Worm (Caenorhabditis elegans) whole organism, L4 larva: ENCODE results near the gene Y57G11C.5.

Source experiments
- D1046.2 ChIP-seq: fragments of 200-800 bp; sonication (Bioruptor generic); IDR thresholded peaks from 2 replicates; pipeline ENCODE4 v1.3.6; 2022; ENCODE audit warnings: missing genetic modification characterization, missing compliant biosample characterization
- F37D6.2 ChIP-seq: sonication (generic microtip); optimal IDR thresholded peaks from 2 replicates; lab custom pipeline; 2016; ENCODE audit warnings: mild to moderate bottlenecking, missing genetic modification characterization, missing compliant biosample characterization
- F49E8.2 ChIP-seq: sonication (generic microtip); optimal IDR thresholded peaks from 2 replicates; lab custom pipeline; 2016; ENCODE audit warnings: missing compliant biosample characterization, mild to moderate bottlenecking, missing genetic modification characterization, borderline replicate concordance
- Y5F2A.4 ChIP-seq: fragments of 200-800 bp; sonication (Bioruptor generic); optimal IDR thresholded peaks from 2 replicates; lab custom pipeline; 2018; ENCODE audit warnings: mild to moderate bottlenecking, missing genetic modification characterization, missing compliant biosample characterization
- aha-1 ChIP-seq: fragments of 150-350 bp; peaks from one replicate; lab custom pipeline; 2014; ENCODE audit warnings: missing biosample characterization, missing genetic modification characterization
- attf-4 ChIP-seq: sonication (generic microtip); optimal IDR thresholded peaks from 3 replicates; lab custom pipeline; 2017; ENCODE audit warnings: missing biosample characterization, missing genetic modification characterization
- ctbp-1 ChIP-seq: fragments of 200-800 bp; sonication (Bioruptor generic); IDR thresholded peaks from 2 replicates; pipeline ENCODE4 v1.3.6; 2022; ENCODE audit warnings: missing genetic modification reagents, missing genetic modification characterization, missing compliant biosample characterization
- daf-19 ChIP-seq: fragments of 200-800 bp; sonication (Bioruptor generic); conservative IDR thresholded peaks from 2 replicates; pipeline ENCODE4 v1.3.6; 2022; ENCODE audit warnings: missing genetic modification characterization, missing compliant biosample characterization
- gei-8 ChIP-seq: fragments of 200-800 bp; sonication (Bioruptor generic); optimal IDR thresholded peaks from 2 replicates; lab custom pipeline; 2018; ENCODE audit warnings: mild to moderate bottlenecking, missing genetic modification characterization, missing compliant biosample characterization
- hif-1 ChIP-seq, 2 experiments: sonication (generic microtip); optimal IDR thresholded peaks; 2 replicates each; lab custom pipeline; 2016 to 2017; ENCODE audit warnings: missing compliant biosample characterization in 2 of 2, missing genetic modification characterization in 2 of 2, missing genetic modification reagents in 2 of 2, missing genotype in 2 of 2, mild to moderate bottlenecking in 1 of 2
- hlh-11 ChIP-seq: fragments of 200-800 bp; sonication (Bioruptor generic); optimal IDR thresholded peaks from 2 replicates; lab custom pipeline; 2018; ENCODE audit warnings: mild to moderate bottlenecking, missing genetic modification characterization, missing compliant biosample characterization
- hlh-30 ChIP-seq: sonication (generic microtip); optimal IDR thresholded peaks from 2 replicates; lab custom pipeline; 2017; ENCODE audit warnings: antibody characterized with exemption, mild to moderate bottlenecking, missing genetic modification characterization, missing compliant biosample characterization; ENCODE audit not compliant: insufficient read depth
- hmg-1.1 ChIP-seq: fragments of 200-800 bp; sonication (Bioruptor generic); IDR thresholded peaks from 2 replicates; pipeline ENCODE4 v1.3.6; 2022; ENCODE audit warnings: missing genetic modification reagents, missing genetic modification characterization, missing compliant biosample characterization
- lim-7 ChIP-seq: fragments of 200-800 bp; sonication (Bioruptor generic); IDR thresholded peaks from 2 replicates; pipeline ENCODE4 v1.3.6; 2022; ENCODE audit warnings: missing genetic modification characterization, missing compliant biosample characterization
- lin-29 ChIP-seq: fragments of 200-800 bp; sonication (Bioruptor generic); IDR thresholded peaks from 2 replicates; pipeline ENCODE4 v1.3.6; 2022; ENCODE audit warnings: missing genetic modification reagents, missing genetic modification characterization, missing compliant biosample characterization
- lin-38 ChIP-seq: fragments of 200-800 bp; sonication (Bioruptor generic); IDR thresholded peaks from 2 replicates; pipeline ENCODE4 v1.3.6; 2022; ENCODE audit warnings: missing genetic modification reagents, missing genetic modification characterization, missing compliant biosample characterization
- madf-5 ChIP-seq, 2 experiments: fragments of 200-800 bp; sonication (Bioruptor generic); IDR thresholded peaks; 2 replicates each; pipeline ENCODE4 v1.3.6; 2022; ENCODE audit warnings: missing compliant biosample characterization in 2 of 2, missing genetic modification characterization in 2 of 2
- mxl-3 ChIP-seq: fragments of 200-800 bp; sonication (Bioruptor generic); optimal IDR thresholded peaks from 2 replicates; lab custom pipeline; 2018; ENCODE audit warnings: mild to moderate bottlenecking, missing genetic modification characterization, missing compliant biosample characterization
- nhr-10 ChIP-seq: fragments of 150-350 bp; optimal IDR thresholded peaks from 2 replicates; lab custom pipeline; 2014; ENCODE audit warnings: missing biosample characterization, missing genetic modification characterization
- nhr-237 ChIP-seq: sonication (generic microtip); optimal IDR thresholded peaks from 2 replicates; lab custom pipeline; 2017; ENCODE audit warnings: missing biosample characterization, missing genetic modification characterization
- nhr-25 ChIP-seq: sonication (generic microtip); optimal IDR thresholded peaks from 2 replicates; lab custom pipeline; 2017; ENCODE audit warnings: missing genetic modification characterization, mild to moderate bottlenecking, missing compliant biosample characterization, antibody characterized with exemption, moderate library complexity, borderline replicate concordance; ENCODE audit not compliant: insufficient read depth
- nhr-41 ChIP-seq: fragments of 200-800 bp; sonication (Bioruptor generic); IDR thresholded peaks from 2 replicates; pipeline ENCODE4 v1.3.6; 2022; ENCODE audit warnings: missing genetic modification reagents, missing genetic modification characterization, missing compliant biosample characterization
- rbr-2 ChIP-seq: sonication (generic microtip); optimal IDR thresholded peaks from 2 replicates; lab custom pipeline; 2016; ENCODE audit warnings: missing genotype, missing genetic modification characterization, missing compliant biosample characterization
- set-16 ChIP-seq: fragments of 200-800 bp; sonication (Bioruptor generic); IDR thresholded peaks from 2 replicates; pipeline ENCODE4 v1.3.6; 2022; ENCODE audit warnings: missing genetic modification reagents, missing genetic modification characterization, missing compliant biosample characterization
- snpc-1.2 ChIP-seq: fragments of 200-800 bp; sonication (Bioruptor generic); IDR thresholded peaks from 2 replicates; pipeline ENCODE4 v1.3.6; 2022; ENCODE audit warnings: missing genetic modification reagents, missing genetic modification characterization, missing compliant biosample characterization
- spr-1 ChIP-seq: sonication (generic microtip); optimal IDR thresholded peaks from 2 replicates; lab custom pipeline; 2016; ENCODE audit warnings: mild to moderate bottlenecking, missing genetic modification characterization, missing compliant biosample characterization
- spr-3 ChIP-seq: fragments of 200-800 bp; sonication (Bioruptor generic); optimal IDR thresholded peaks from 2 replicates; lab custom pipeline; 2018; ENCODE audit warnings: mild to moderate bottlenecking, missing genetic modification characterization, missing compliant biosample characterization
- zag-1 ChIP-seq: fragments of 150-350 bp; optimal IDR thresholded peaks from 2 replicates; lab custom pipeline; 2014; ENCODE audit warnings: missing biosample characterization, missing genetic modification characterization
- ztf-7 ChIP-seq: fragments of 150-350 bp; optimal IDR thresholded peaks from 2 replicates; lab custom pipeline; 2014; ENCODE audit warnings: missing biosample characterization, missing genetic modification characterization

Gene Y57G11C.5

ce11 chrIV:14759662-14760061 is 5.6 kb downstream of the Y57G11C.5 start:
- TF ChIP-seq snpc-1.2 (GFP tag; lab: Robert Waterston, UW) (peak; percentile 65), Y5F2A.4 (no peak)

- TF ChIP-seq snpc-1.2 (GFP tag; lab: Robert Waterston, UW) (peak; percentile 59; the same call in 1 of the 2 replicates), F49E8.2 (tag; lab: Kevin White, UChicago) (no peak)
Measured at ce11 chrIV:14757786-14758185, 7.5 kb downstream of the Y57G11C.5 start.

ce11 chrIV:14754912-14755311 is 10.3 kb downstream of the Y57G11C.5 start, which contains the start of gene Y57G11C.499:
Gene Y57G11C.499, minus strand, starts transcription at chrIV:14754934.
- peak; percentile 91 for TF ChIP-seq snpc-1.2 (GFP tag; lab: Robert Waterston, UW)
- TF ChIP-seq set-16 (GFP tag; lab: Robert Waterston, UW): no peak

ce11 chrIV:14747578-14748208 is 17.5 kb downstream of the Y57G11C.5 start:
- TF ChIP-seq set-16 (GFP tag; lab: Robert Waterston, UW) (peak; percentile 84; the same call in 1 of the 2 replicates), lin-38 (GFP tag; lab: Robert Waterston, UW) (peak; percentile 16; the same call in 1 of the 2 replicates), snpc-1.2 (GFP tag; lab: Robert Waterston, UW) (peak; percentile 67; the same call in 1 of the 2 replicates)

- TF ChIP-seq mxl-3 (no peak), aha-1 (tag; lab: Kevin White, UChicago) (peak; percentile 96), attf-4 (tag; lab: Kevin White, UChicago) (no peak)
Measured at ce11 chrIV:14741926-14742325, 23.3 kb downstream of the Y57G11C.5 start.

- 0 out of 2 replicates have a peak, but pooled peaks have one; percentile 32 for TF ChIP-seq hmg-1.1
- TF ChIP-seq snpc-1.2 (GFP tag; lab: Robert Waterston, UW): 0 out of 2 replicates have a peak, but pooled peaks have one; percentile 11
- peak; percentile 37 for TF ChIP-seq lin-38 (GFP tag; lab: Robert Waterston, UW)
Measured at ce11 chrIV:14740177-14740576, 25.1 kb downstream of the Y57G11C.5 start.

DNA sequence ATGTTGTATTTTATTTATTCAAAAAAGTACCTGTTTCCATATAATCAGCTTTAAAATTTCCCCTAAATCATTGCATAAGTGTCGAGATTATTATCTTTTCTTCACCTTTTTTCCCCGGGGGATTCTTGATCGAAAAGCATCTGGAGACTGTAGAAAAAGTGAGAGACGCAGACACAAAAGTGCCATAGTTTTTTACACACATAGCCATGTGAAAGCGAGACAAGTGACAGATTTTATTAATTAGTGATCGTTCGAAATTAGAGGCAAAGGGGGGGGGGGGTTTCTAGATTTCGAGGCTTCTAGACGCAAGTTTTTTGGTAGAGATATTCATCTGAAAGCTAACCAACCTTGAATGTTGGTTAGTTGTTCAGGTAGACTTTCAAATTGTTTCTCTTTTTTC is 36.0 kb downstream of the Y57G11C.5 start:
- peak; percentile 0 for TF ChIP-seq hlh-30
- TF ChIP-seq F37D6.2 (tag; lab: Kevin White, UChicago): no peak
- TF ChIP-seq gei-8 (GFP tag; lab: Kevin White, UChicago): no peak

- TF ChIP-seq F37D6.2 (tag; lab: Kevin White, UChicago): no peak
- TF ChIP-seq nhr-237: no peak
- TF ChIP-seq nhr-41 (GFP tag; lab: Robert Waterston, UW): no peak
- no peak for TF ChIP-seq spr-1
- no peak for TF ChIP-seq daf-19 (GFP tag; lab: Robert Waterston, UW)
- no peak for TF ChIP-seq rbr-2 (tag; lab: Kevin White, UChicago)
- TF ChIP-seq zag-1 (tag; lab: Kevin White, UChicago): no peak
- TF ChIP-seq lim-7 (GFP tag; lab: Robert Waterston, UW): no peak
- no peak for TF ChIP-seq hlh-11 (tag; lab: Kevin White, UChicago)
- TF ChIP-seq lin-29 (GFP tag; lab: Robert Waterston, UW): no peak
- TF ChIP-seq spr-3 (GFP tag; lab: Kevin White, UChicago): no peak
- TF ChIP-seq ztf-7 (tag; lab: Kevin White, UChicago): no peak
- TF ChIP-seq hif-1 (tag; optimal IDR thresholded peaks at IDR 0.05; lab: Kevin White, UChicago): no peak
- no peak for TF ChIP-seq madf-5 (GFP tag; IDR thresholded peaks at IDR 0.05; lab: Robert Waterston, UW)
- no peak for TF ChIP-seq nhr-25 (tag; lab: Kevin White, UChicago)
- no peak for TF ChIP-seq F49E8.2 (tag; lab: Kevin White, UChicago)
- TF ChIP-seq nhr-10 (tag; lab: Kevin White, UChicago): no peak
- TF ChIP-seq ctbp-1: no peak
- no peak for TF ChIP-seq snpc-1.2 (GFP tag; lab: Robert Waterston, UW)
- TF ChIP-seq D1046.2: no peak
Measured at ce11 chrIV:14728225-14728624, 37.0 kb downstream of the Y57G11C.5 start, which contains the start of gene Y57G11C.42. Gene Y57G11C.42, plus strand, starts transcription at chrIV:14728525.
